Fruit fly (Drosophila melanogaster): ENCODE data around the gene RhoGAP71E.

The RhoGAP71E gene

DNA sequence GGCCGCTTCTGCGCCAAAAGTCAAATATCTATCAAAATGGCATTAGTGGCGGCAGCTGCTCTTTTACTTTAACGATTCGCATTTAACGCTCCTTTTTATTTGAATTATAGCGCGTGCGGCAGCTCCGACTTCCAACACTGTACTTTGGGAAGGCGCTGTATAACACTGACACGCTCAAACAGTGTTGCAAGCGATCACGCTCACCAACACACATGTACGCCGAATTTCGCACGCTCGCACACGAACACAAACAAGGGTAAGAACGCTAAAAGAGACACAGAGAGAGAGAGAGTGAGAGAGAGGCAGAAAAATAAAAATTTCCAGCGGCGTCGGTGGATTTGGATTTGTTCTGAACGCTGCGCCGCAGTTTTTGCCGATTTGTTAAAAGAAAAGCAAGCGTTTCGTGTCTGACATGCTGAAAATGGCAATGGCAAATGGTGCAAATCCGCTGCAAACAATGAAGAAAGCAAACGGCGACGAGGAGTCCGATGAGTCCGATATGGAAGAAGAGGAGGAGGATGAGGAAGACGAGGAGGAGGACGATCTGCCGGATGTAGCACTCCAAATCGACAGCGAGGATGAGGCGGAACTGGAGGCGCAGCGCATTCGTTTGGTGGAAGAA lies 31.1 kb downstream of the RhoGAP71E start, which contains the start of gene Phs (continued):
- peak; percentile 4 to 91 for TF ChIP-seq Hr51 (GFP tag; optimal IDR thresholded peaks at IDR 0.05)
- peak; percentile 93 for TF ChIP-seq HLH54F (GFP tag; optimal IDR thresholded peaks at IDR 0.05)
- TF ChIP-seq Eip74EF (GFP tag; optimal IDR thresholded peaks at IDR 0.05): no peak
- TF ChIP-seq wdn (GFP tag; IDR thresholded peaks at IDR 0.05): peak; percentile 76
- TF ChIP-seq her (GFP tag; optimal IDR thresholded peaks at IDR 0.05): peak; percentile 90
- TF ChIP-seq Hr3 (GFP tag; optimal IDR thresholded peaks at IDR 0.05): peak; percentile 55
- TF ChIP-seq ash1 (GFP tag; optimal IDR thresholded peaks at IDR 0.05): peak; percentile 82
- peak; percentile 19 for TF ChIP-seq CG15011 (GFP tag; optimal IDR thresholded peaks at IDR 0.05)
- TF ChIP-seq wor (GFP tag; IDR thresholded peaks at IDR 0.05): no peak
- peak; percentile 62 for TF ChIP-seq CG13123 (GFP tag; optimal IDR thresholded peaks at IDR 0.05)
- TF ChIP-seq inv (GFP tag; IDR thresholded peaks at IDR 0.05; ENCODE audit: partially characterized antibody): 0 out of 2 replicates have a peak, but pooled peaks have one; percentile 13
- TF ChIP-seq CG2199 (GFP tag; IDR thresholded peaks at IDR 0.05): peak; percentile 71; the same call in 1 of the 3 replicates
- peak; percentile 35 for TF ChIP-seq CG15601 (tag; optimal IDR thresholded peaks at IDR 0.05)
- TF ChIP-seq CG1529 (GFP tag; optimal IDR thresholded peaks at IDR 0.05): peak; percentile 19
- no peak for TF ChIP-seq Hr78 (GFP tag; optimal IDR thresholded peaks at IDR 0.05)
- TF ChIP-seq CG33213 (GFP tag; optimal IDR thresholded peaks at IDR 0.05): peak; percentile 92
- 0 out of 3 replicates have a peak, but pooled peaks have one; percentile 37 for TF ChIP-seq row (GFP tag; IDR thresholded peaks at IDR 0.05)
- peak; percentile 84 for TF ChIP-seq tx (GFP tag; optimal IDR thresholded peaks at IDR 0.05)
- peak; percentile 84 for TF ChIP-seq Chrac-16 (GFP tag; optimal IDR thresholded peaks at IDR 0.05)
- TF ChIP-seq repo (GFP tag; optimal IDR thresholded peaks at IDR 0.05): peak; percentile 86
- TF ChIP-seq CG7987 (GFP tag; optimal IDR thresholded peaks at IDR 0.05): peak; percentile 88
- TF ChIP-seq nerfin-1 (tag; optimal IDR thresholded peaks at IDR 0.05): peak; percentile 49
- TF ChIP-seq Dad (GFP tag; optimal IDR thresholded peaks at IDR 0.05): peak; percentile 90
- peak; percentile 69 for TF ChIP-seq CG7556 (GFP tag; optimal IDR thresholded peaks at IDR 0.05)
- TF ChIP-seq Aef1 (GFP tag; IDR thresholded peaks at IDR 0.05): peak; percentile 55
- TF ChIP-seq Mes4 (GFP tag; optimal IDR thresholded peaks at IDR 0.05): peak; percentile 72
- TF ChIP-seq CG17912 (GFP tag; optimal IDR thresholded peaks at IDR 0.05): peak; percentile 81
- TF ChIP-seq CG17568 (GFP tag; optimal IDR thresholded peaks at IDR 0.05): peak; percentile 7
- no peak; the same call in 1 of the 2 replicates for TF ChIP-seq toy (GFP tag; IDR thresholded peaks at IDR 0.05)
- peak; percentile 58 for TF ChIP-seq CG6254 (GFP tag; optimal IDR thresholded peaks at IDR 0.05)
- peak; percentile 84 for TF ChIP-seq Bdp1 (GFP tag; optimal IDR thresholded peaks at IDR 0.05)
- TF ChIP-seq hth (optimal IDR thresholded peaks at IDR 0.05): no peak
- TF ChIP-seq CG2129 (GFP tag; IDR thresholded peaks at IDR 0.05; ENCODE audit: partially characterized antibody): no peak
- TF ChIP-seq ro (GFP tag; IDR thresholded peaks at IDR 0.05): no peak; the same call in 1 of the 2 replicates
- no peak for TF ChIP-seq CG2889 (GFP tag; IDR thresholded peaks at IDR 0.05)
- peak; percentile 62 for TF ChIP-seq al (GFP tag; IDR thresholded peaks at IDR 0.05)
- peak; percentile 66 for TF ChIP-seq trem (tag; optimal IDR thresholded peaks at IDR 0.05)
- peak; percentile 73 for TF ChIP-seq Atf-2 (GFP tag; optimal IDR thresholded peaks at IDR 0.05)
- TF ChIP-seq CG11398 (GFP tag; optimal IDR thresholded peaks at IDR 0.05): peak; percentile 70
- TF ChIP-seq CG4707 (GFP tag; optimal IDR thresholded peaks at IDR 0.05): peak; percentile 59
- TF ChIP-seq CG2202 (tag; optimal IDR thresholded peaks at IDR 0.05): peak; percentile 51
- peak; percentile 75 for TF ChIP-seq Max (GFP tag; optimal IDR thresholded peaks at IDR 0.05)
- peak; percentile 71 for TF ChIP-seq Bteb2 (GFP tag; optimal IDR thresholded peaks at IDR 0.05)
- TF ChIP-seq CG12391 (tag; optimal IDR thresholded peaks at IDR 0.05): peak; percentile 50
- no peak for TF ChIP-seq Spps (tag; optimal IDR thresholded peaks at IDR 0.05)
- peak; percentile 44 for TF ChIP-seq CG9437 (GFP tag; optimal IDR thresholded peaks at IDR 0.05)
- peak; percentile 54; the same call in 1 of the 2 replicates for TF ChIP-seq CG6272 (GFP tag; IDR thresholded peaks at IDR 0.05)
- TF ChIP-seq CG30431 (GFP tag; optimal IDR thresholded peaks at IDR 0.05): peak; percentile 68
- TF ChIP-seq gfzf (GFP tag; optimal IDR thresholded peaks at IDR 0.05): peak; percentile 35

Measured in whole organism, embryonic.